Fruit fly (Drosophila melanogaster) whole organism, adult: Measurements from ENCODE around the gene mRpS18B.

Source experiments
- CG12768 ChIP-seq: fragments of 200-800 bp; sonication (Bioruptor generic); optimal IDR thresholded peaks from 2 replicates; lab custom pipeline; 2017; ENCODE audit warnings: missing biosample characterization, missing genetic modification characterization, mild to moderate bottlenecking, moderate library complexity, missing genetic modification reagents
- CG14711 ChIP-seq: fragments of 200-800 bp; sonication (Bioruptor generic); optimal IDR thresholded peaks from 2 replicates; lab custom pipeline; 2018; ENCODE audit warnings: missing biosample characterization, mild to moderate bottlenecking, missing genetic modification characterization, moderate library complexity
- CG1620 ChIP-seq: fragments of 200-800 bp; sonication (Bioruptor generic); optimal IDR thresholded peaks from 2 replicates; lab custom pipeline; 2016; ENCODE audit warnings: missing biosample characterization, missing genetic modification characterization
- CG33017 ChIP-seq: fragments of 200-800 bp; sonication (Bioruptor generic); optimal IDR thresholded peaks from 2 replicates; lab custom pipeline; 2018; ENCODE audit warnings: missing biosample characterization, mild to moderate bottlenecking, missing genetic modification characterization, moderate library complexity
- CG5204 ChIP-seq: fragments of 200-800 bp; sonication (Bioruptor generic); optimal IDR thresholded peaks from 2 replicates; lab custom pipeline; 2016; ENCODE audit warnings: missing biosample characterization, missing genetic modification characterization
- CG7101 ChIP-seq: fragments of 200-800 bp; sonication (Bioruptor generic); optimal IDR thresholded peaks from 2 replicates; lab custom pipeline; 2018; ENCODE audit warnings: missing biosample characterization, mild to moderate bottlenecking, missing genetic modification characterization, moderate library complexity
- Clk ChIP-seq: fragments of 200-800 bp; sonication (Bioruptor generic); optimal IDR thresholded peaks from 2 replicates; lab custom pipeline; 2017; ENCODE audit warnings: missing biosample characterization, missing genetic modification characterization
- Mnt ChIP-seq: fragments of 200-800 bp; sonication (Bioruptor generic); optimal IDR thresholded peaks from 2 replicates; lab custom pipeline; 2016; ENCODE audit warnings: missing biosample characterization, mild to moderate bottlenecking, missing genetic modification characterization
- bab1 ChIP-seq: fragments of 200-800 bp; sonication (Bioruptor generic); optimal IDR thresholded peaks from 3 replicates; lab custom pipeline; 2019; ENCODE audit warnings: missing biosample characterization, mild to moderate bottlenecking, missing genetic modification characterization, moderate library complexity
- kay ChIP-seq: fragments of 200-800 bp; sonication (Bioruptor generic); peaks from one replicate; lab custom pipeline; 2016; ENCODE audit warnings: missing biosample characterization, missing genetic modification characterization, borderline replicate concordance
- pad ChIP-seq: fragments of 200-800 bp; sonication (Bioruptor generic); optimal IDR thresholded peaks from 3 replicates; lab custom pipeline; 2017; ENCODE audit warnings: missing biosample characterization, missing genetic modification characterization, mild to moderate bottlenecking, moderate library complexity, missing genetic modification reagents

DNA sequence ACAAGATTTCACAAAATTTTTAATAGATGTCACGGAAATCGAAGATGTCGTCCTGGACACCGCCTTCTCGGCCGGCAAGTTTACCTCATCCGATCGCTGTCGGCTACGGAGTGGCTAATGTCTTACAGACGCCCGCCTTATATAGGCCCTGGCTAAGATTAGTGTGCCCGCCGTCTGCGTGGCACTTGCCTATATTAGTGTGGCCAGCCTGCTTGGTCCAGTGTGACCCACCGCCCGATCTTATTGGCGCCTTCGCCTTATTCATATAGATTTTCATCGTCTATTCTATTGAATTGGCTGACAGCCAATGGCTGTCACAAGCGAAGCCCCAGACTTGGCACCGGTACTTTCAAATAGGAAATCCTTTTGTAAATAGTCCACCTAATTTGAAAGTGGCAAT lies 18.8 kb upstream of the mRpS18B start:
- no peak for TF ChIP-seq CG5204 (GFP tag; lab: Kevin White, UChicago)
- TF ChIP-seq CG33017 (tag; lab: Kevin White, UChicago) = no peak
- TF ChIP-seq kay (GFP tag; lab: Kevin White, UChicago) = no peak
- no peak for TF ChIP-seq CG1620
- no peak for TF ChIP-seq Mnt (GFP tag; lab: Kevin White, UChicago)
- no peak for TF ChIP-seq CG12768
- no peak for TF ChIP-seq CG7101
- no peak for TF ChIP-seq Clk (GFP tag; lab: Kevin White, UChicago)
- TF ChIP-seq pad (GFP tag; lab: Kevin White, UChicago) = no peak
- no peak for TF ChIP-seq CG14711 (tag; lab: Kevin White, UChicago)
- TF ChIP-seq bab1 (GFP tag; lab: Kevin White, UChicago) = no peak
